Fruit fly (Drosophila melanogaster): Measurements from ENCODE around the gene CG6462.

dm6 chr3L:5999888-6000287, 37.0 kb upstream of the CG6462 start:
- TF ChIP-seq gro (GFP tag; optimal IDR thresholded peaks at IDR 0.05) (no peak), pb (GFP tag; optimal IDR thresholded peaks at IDR 0.05) (no peak), CG4424 (GFP tag; optimal IDR thresholded peaks at IDR 0.05) (no peak), inv (GFP tag; IDR thresholded peaks at IDR 0.05; ENCODE audit: partially characterized antibody) (no peak), wdn (GFP tag; IDR thresholded peaks at IDR 0.05) (no peak), ind (GFP tag; optimal IDR thresholded peaks at IDR 0.05) (no peak)
